Worm (Caenorhabditis elegans): ENCODE results near the gene kin-18.

Gene kin-18

DNA sequence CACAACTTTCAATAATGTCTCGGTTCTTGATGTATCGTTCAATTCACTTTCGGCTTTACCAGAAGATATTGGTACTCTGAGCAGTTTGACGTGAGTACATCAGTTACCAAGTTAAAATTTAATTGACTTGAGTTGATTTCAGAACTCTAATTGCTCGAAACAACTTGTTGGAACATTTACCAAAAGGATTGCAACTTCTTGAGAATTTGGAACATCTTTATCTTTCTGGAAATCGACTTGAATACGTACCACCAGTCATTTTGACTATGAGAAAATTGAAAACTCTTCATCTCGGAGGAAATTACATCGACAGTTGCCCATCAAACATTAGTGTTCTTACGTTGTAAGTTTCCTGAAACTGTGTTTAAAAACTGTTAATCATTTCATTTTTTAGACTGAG is 28.4 kb downstream of the kin-18 start:
- TF ChIP-seq efl-1 (optimal IDR thresholded peaks at IDR 0.05) (no peak), efl-1 (GFP tag; optimal IDR thresholded peaks at IDR 0.05 in 1 of 2) (peak in 1 of 2 experiments; percentile 67), mdl-1 (tag; optimal IDR thresholded peaks at IDR 0.05) (no peak)

DNA sequence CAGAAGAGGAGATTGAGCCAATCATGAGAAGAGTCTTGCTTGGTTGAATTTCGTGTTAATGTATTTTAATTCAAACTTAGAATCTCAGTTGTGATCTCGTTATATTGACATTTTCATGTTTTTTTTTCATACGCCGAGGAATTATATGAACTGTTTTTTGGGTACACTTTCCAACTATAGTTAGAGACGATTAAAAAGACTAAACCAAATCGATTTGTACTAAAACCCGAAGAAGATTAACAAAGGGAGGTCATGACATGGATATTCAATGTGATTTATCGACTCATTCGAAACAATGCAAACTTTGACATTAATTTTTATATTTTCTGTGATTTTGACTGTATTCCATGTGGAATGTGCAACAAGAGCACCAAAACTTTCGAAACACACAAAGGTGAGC is 29.5 kb downstream of the kin-18 start, which contains the start of gene Y42G9A.2:
Y42G9A.2 (plus strand) TSS at position 284 of the 400 bp plus-strand sequence.
- TF ChIP-seq lin-39 (tag; optimal IDR thresholded peaks at IDR 0.05) (no peak), nhr-76 (tag; optimal IDR thresholded peaks at IDR 0.05) (no peak), snu-23 (GFP tag; optimal IDR thresholded peaks at IDR 0.05) (peak; percentile 14), dpl-1 (GFP tag; optimal IDR thresholded peaks at IDR 0.05) (no peak)

- no peak for TF ChIP-seq nhr-90 (tag; optimal IDR thresholded peaks at IDR 0.05; ENCODE audit: poor library complexity)
- TF ChIP-seq lin-14 (GFP tag; optimal IDR thresholded peaks at IDR 0.05) = peak; percentile 6
Measured at ce11 chrIII:6148684-6149083, 30.3 kb downstream of the kin-18 start.

DNA sequence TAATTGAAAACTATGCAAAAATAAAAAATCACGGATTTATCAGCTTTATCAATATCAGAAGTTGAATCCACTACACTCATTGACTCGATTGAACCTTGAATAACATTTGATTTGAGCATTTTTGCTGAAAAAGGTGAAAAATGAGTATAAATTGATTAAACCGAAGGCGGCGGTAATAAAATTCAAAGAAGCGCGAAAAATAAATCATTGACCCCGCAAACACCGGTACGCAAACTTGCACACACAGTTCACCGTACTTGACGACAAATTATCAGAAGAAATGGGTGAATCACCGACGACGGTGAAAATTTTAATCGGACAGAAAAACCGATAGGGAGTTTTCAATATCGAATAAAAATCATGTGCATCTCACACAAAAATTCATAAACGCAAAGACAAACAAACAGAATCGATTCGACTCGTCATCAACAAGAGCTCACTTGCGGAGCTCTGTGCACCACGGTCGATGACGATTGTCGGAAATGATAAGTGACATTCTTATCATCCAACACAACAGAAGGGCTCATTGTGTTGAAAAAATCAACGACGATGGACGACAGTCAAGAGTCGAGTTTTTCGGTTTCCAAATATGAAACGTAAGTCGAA is 31.1 kb downstream of the kin-18 start, which contains the start of the genes wht-7 and Y42G9A.1:
wht-7 (minus strand) TSS at position 131 of the 606 bp plus-strand sequence.
Y42G9A.1 (plus strand) TSS at position 495 of the 606 bp plus-strand sequence.
- TF ChIP-seq tbx-2 (tag; optimal IDR thresholded peaks at IDR 0.05) = no peak
- TF ChIP-seq jun-1 (tag; optimal IDR thresholded peaks at IDR 0.05) = peak; percentile 19
- peak in 1 of 2 experiments; percentile 18 for TF ChIP-seq efl-1 (optimal IDR thresholded peaks at IDR 0.05)
- TF ChIP-seq efl-1 (GFP tag; optimal IDR thresholded peaks at IDR 0.05 in 1 of 2) = peak in 1 of 2 experiments; percentile 45
- peak in 1 of 2 experiments; percentile 26 for TF ChIP-seq lin-35 (GFP tag; optimal IDR thresholded peaks at IDR 0.05)
- no peak for TF ChIP-seq Y116A8C.19 (tag; optimal IDR thresholded peaks at IDR 0.05; ENCODE audit: borderline replicate concordance)
- TF ChIP-seq elt-2 (tag; optimal IDR thresholded peaks at IDR 0.05) = peak; percentile 49

DNA sequence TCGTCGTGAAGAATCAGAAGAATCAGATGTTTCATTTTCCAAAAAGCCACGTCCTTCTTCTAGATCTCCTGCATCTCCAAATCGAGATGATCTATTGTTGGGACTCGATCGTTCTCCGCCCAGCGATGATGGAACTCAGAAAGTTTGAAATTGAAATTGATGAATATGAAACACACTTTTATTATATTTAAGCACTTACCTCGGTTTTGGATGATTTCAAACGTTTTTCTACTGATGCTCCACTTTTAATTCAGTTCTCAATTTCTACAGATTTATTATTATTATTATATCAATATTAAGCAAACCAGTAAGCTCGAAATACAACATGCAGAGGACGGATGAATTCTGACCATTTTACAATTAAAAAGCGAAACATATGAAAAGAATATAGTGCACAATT is 36.2 kb downstream of the kin-18 start:
- TF ChIP-seq Y116A8C.19 (tag; optimal IDR thresholded peaks at IDR 0.05; ENCODE audit: borderline replicate concordance) = no peak
- TF ChIP-seq irx-1 (tag; optimal IDR thresholded peaks at IDR 0.05) = no peak
- no peak for TF ChIP-seq efl-1 (optimal IDR thresholded peaks at IDR 0.05)
- TF ChIP-seq efl-1 (GFP tag; optimal IDR thresholded peaks at IDR 0.05 in 1 of 2) = peak in 1 of 2 experiments; percentile 4
- no peak for TF ChIP-seq ceh-8 (GFP tag; optimal IDR thresholded peaks at IDR 0.05)
- no peak for TF ChIP-seq tlp-1 (tag; optimal IDR thresholded peaks at IDR 0.05)
- TF ChIP-seq jun-1 (tag; optimal IDR thresholded peaks at IDR 0.05) = no peak
- no peak for TF ChIP-seq nhr-77 (tag; optimal IDR thresholded peaks at IDR 0.05)
- no peak for TF ChIP-seq lsy-2 (tag; optimal IDR thresholded peaks at IDR 0.05)
- no peak for TF ChIP-seq fkh-4 (tag; optimal IDR thresholded peaks at IDR 0.05; ENCODE audit: borderline replicate concordance)

- no peak for TF ChIP-seq sptf-1 (tag; optimal IDR thresholded peaks at IDR 0.05)
- TF ChIP-seq ama-1 (optimal IDR thresholded peaks at IDR 0.05) = no peak
- no peak for TF ChIP-seq mab-9 (GFP tag; IDR thresholded peaks at IDR 0.05)
- TF ChIP-seq ceh-90 (tag; optimal IDR thresholded peaks at IDR 0.05) = no peak
- peak; percentile 93 for TF ChIP-seq dsc-1 (tag; optimal IDR thresholded peaks at IDR 0.05)
- TF ChIP-seq fkh-10 (GFP tag; optimal IDR thresholded peaks at IDR 0.05) = no peak
- no peak for TF ChIP-seq ceh-8 (GFP tag; optimal IDR thresholded peaks at IDR 0.05)
- no peak for TF ChIP-seq hlh-17 (GFP tag; optimal IDR thresholded peaks at IDR 0.05; ENCODE audit: borderline replicate concordance)
- no peak for TF ChIP-seq isw-1 (GFP tag; IDR thresholded peaks at IDR 0.05)
- no peak for TF ChIP-seq nhr-77 (tag; optimal IDR thresholded peaks at IDR 0.05)
- peak; percentile 65 for TF ChIP-seq lin-14 (GFP tag; optimal IDR thresholded peaks at IDR 0.05)
- TF ChIP-seq fkh-4 (tag; optimal IDR thresholded peaks at IDR 0.05; ENCODE audit: borderline replicate concordance) = peak; percentile 66
- TF ChIP-seq nhr-76 (tag; optimal IDR thresholded peaks at IDR 0.05) = no peak
- no peak for TF ChIP-seq hpl-2 (GFP tag; optimal IDR thresholded peaks at IDR 0.05)
- TF ChIP-seq elt-3 (tag; optimal IDR thresholded peaks at IDR 0.05) = no peak
- no peak for TF ChIP-seq vab-15 (tag; optimal IDR thresholded peaks at IDR 0.05)
- TF ChIP-seq lsy-2 (tag; optimal IDR thresholded peaks at IDR 0.05) = peak in 1 of 2 experiments; percentile 31
- TF ChIP-seq ets-5 (GFP tag; IDR thresholded peaks at IDR 0.05) = no peak
- TF ChIP-seq nhr-71 (tag; optimal IDR thresholded peaks at IDR 0.05) = peak; percentile 20
- TF ChIP-seq pag-3 (tag; optimal IDR thresholded peaks at IDR 0.05; ENCODE audit: borderline replicate concordance, insufficient read depth) = peak; percentile 95
- TF ChIP-seq tlp-1 (tag; optimal IDR thresholded peaks at IDR 0.05) = no peak
- no peak for TF ChIP-seq pax-3 (tag; optimal IDR thresholded peaks at IDR 0.05)
- no peak for TF ChIP-seq nhr-84 (tag; optimal IDR thresholded peaks at IDR 0.05)
- TF ChIP-seq dpl-1 (GFP tag; optimal IDR thresholded peaks at IDR 0.05) = no peak
- TF ChIP-seq mep-1 (tag; optimal IDR thresholded peaks at IDR 0.05) = peak; percentile 15
Measured at ce11 chrIII:6155787-6156186, 37.4 kb downstream of the kin-18 start.
